Fruit fly (Drosophila melanogaster): ENCODE results near the gene Remo.

The Remo gene

DNA sequence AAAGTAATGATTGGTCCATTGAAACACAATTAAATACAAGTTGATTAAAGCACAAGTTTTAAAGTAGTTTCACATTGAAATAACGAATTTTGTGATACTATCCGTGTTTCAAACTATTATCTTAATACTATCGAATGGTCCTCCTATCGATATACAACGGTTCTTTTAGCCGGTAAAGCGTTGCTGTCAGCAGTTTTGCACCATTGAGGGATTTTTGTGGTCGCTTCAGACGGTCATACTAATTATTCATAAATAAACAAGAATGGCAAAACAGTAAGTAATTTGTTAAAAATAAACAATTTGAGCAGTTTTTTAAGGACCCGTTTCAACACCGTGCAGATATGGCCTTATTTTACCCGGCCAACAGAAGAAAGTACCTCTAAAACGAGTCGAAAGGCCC lies 50.3 kb downstream of the Remo start, which contains the start of gene CG15747 (continued):
- TF ChIP-seq croc (GFP tag; conservative IDR thresholded peaks at IDR 0.05) (no peak), tap (tag; optimal IDR thresholded peaks at IDR 0.05) (no peak), cad (GFP tag; optimal IDR thresholded peaks at IDR 0.05) (no peak), Lpt (GFP tag; optimal IDR thresholded peaks at IDR 0.05) (no peak), CG9817 (tag; optimal IDR thresholded peaks at IDR 0.05) (no peak), ash1 (GFP tag; optimal IDR thresholded peaks at IDR 0.05) (no peak), CG13624 (GFP tag; optimal IDR thresholded peaks at IDR 0.05) (no peak), vnd (GFP tag; IDR thresholded peaks at IDR 0.05; ENCODE audit: partially characterized antibody) (peak; percentile 48; the same call in 1 of the 3 replicates), ro (GFP tag; IDR thresholded peaks at IDR 0.05) (no peak), dimm (GFP tag; IDR thresholded peaks at IDR 0.05) (no peak), Hr3 (GFP tag; optimal IDR thresholded peaks at IDR 0.05) (no peak), Ets97D (GFP tag; optimal IDR thresholded peaks at IDR 0.05) (peak; percentile 74), CG2129 (GFP tag; IDR thresholded peaks at IDR 0.05; ENCODE audit: partially characterized antibody) (peak; percentile 29; the same call in 1 of the 2 replicates), corto (GFP tag; optimal IDR thresholded peaks at IDR 0.05) (no peak), CG14014 (GFP tag; IDR thresholded peaks at IDR 0.05) (no peak), CG8281 (tag; optimal IDR thresholded peaks at IDR 0.05) (no peak), Dad (GFP tag; optimal IDR thresholded peaks at IDR 0.05) (no peak), CG6254 (GFP tag; optimal IDR thresholded peaks at IDR 0.05) (no peak), CG3281 (GFP tag; optimal IDR thresholded peaks at IDR 0.05) (no peak), CG6683 (GFP tag; optimal IDR thresholded peaks at IDR 0.05) (no peak), CG17385 (GFP tag; optimal IDR thresholded peaks at IDR 0.05) (no peak), CG12769 (tag; optimal IDR thresholded peaks at IDR 0.05) (no peak), Sry-δ (GFP tag; optimal IDR thresholded peaks at IDR 0.05) (peak; percentile 0), peb (GFP tag; IDR thresholded peaks at IDR 0.05) (no peak), pzg (GFP tag; optimal IDR thresholded peaks at IDR 0.05) (peak; percentile 63), CG32767 (GFP tag; IDR thresholded peaks at IDR 0.05) (no peak), cwo (GFP tag; optimal IDR thresholded peaks at IDR 0.05) (no peak), CG1647 (GFP tag; optimal IDR thresholded peaks at IDR 0.05) (no peak), E2f2 (GFP tag; IDR thresholded peaks at IDR 0.05) (peak; percentile 11; the same call in 1 of the 2 replicates), CG13287 (GFP tag; IDR thresholded peaks at IDR 0.05; ENCODE audit: partially characterized antibody) (peak; percentile 13), amos (GFP tag; IDR thresholded peaks at IDR 0.05; ENCODE audit: partially characterized antibody) (peak; percentile 75), tna (GFP tag; IDR thresholded peaks at IDR 0.05; ENCODE audit: partially characterized antibody) (no peak), CG17829 (tag; optimal IDR thresholded peaks at IDR 0.05) (no peak), CG8388 (GFP tag; optimal IDR thresholded peaks at IDR 0.05) (no peak), MESR4 (GFP tag; optimal IDR thresholded peaks at IDR 0.05) (peak; percentile 62), Dref (GFP tag; IDR thresholded peaks at IDR 0.05) (peak; percentile 77), CG8290 (GFP tag; optimal IDR thresholded peaks at IDR 0.05) (no peak), CG8290 (tag; optimal IDR thresholded peaks at IDR 0.05) (peak in 1 of 2 experiments; percentile 38), BEAF-32 (GFP tag; optimal IDR thresholded peaks at IDR 0.05) (peak; percentile 68), Ptx1 (GFP tag; IDR thresholded peaks at IDR 0.05) (0 out of 2 replicates have a peak, but pooled peaks have one; percentile 22), CG17802 (tag; optimal IDR thresholded peaks at IDR 0.05) (no peak), Meics (GFP tag; optimal IDR thresholded peaks at IDR 0.05) (no peak), pho (GFP tag; optimal IDR thresholded peaks at IDR 0.05) (no peak), NC2α (GFP tag; optimal IDR thresholded peaks at IDR 0.05) (no peak), ato (GFP tag; IDR thresholded peaks at IDR 0.05; ENCODE audit: partially characterized antibody) (0 out of 2 replicates have a peak, but pooled peaks have one; percentile 34), CG7271 (tag; optimal IDR thresholded peaks at IDR 0.05) (no peak), NK7.1 (GFP tag; optimal IDR thresholded peaks at IDR 0.05) (no peak), CG6175 (GFP tag; IDR thresholded peaks at IDR 0.05) (no peak), lab (GFP tag; optimal IDR thresholded peaks at IDR 0.05) (no peak), bbx (GFP tag; IDR thresholded peaks at IDR 0.05; ENCODE audit: partially characterized antibody) (peak; percentile 25; the same call in 1 of the 2 replicates)
